Worm (Caenorhabditis elegans) whole organism, L4/young adult: Measurements from ENCODE around the gene mlt-9.

ENCODE experiments used
- W03F9.2 ChIP-seq: fragments of 150-350 bp; optimal IDR thresholded peaks from 2 replicates; lab custom pipeline; 2014; ENCODE audit warnings: missing biosample characterization, missing genetic modification characterization
- him-1 ChIP-seq: sonication (generic microtip); optimal IDR thresholded peaks from 2 replicates; lab custom pipeline; 2016; ENCODE audit warnings: missing genotype, missing genetic modification reagents, missing genetic modification characterization, missing compliant biosample characterization

ce11 chrX:15128184-15128583 lies 20.6 kb upstream of the mlt-9 start:
- no peak for TF ChIP-seq him-1 (tag; lab: Kevin White, UChicago)
- TF ChIP-seq W03F9.2 (tag; lab: Kevin White, UChicago) = no peak
